Worm (Caenorhabditis elegans): ENCODE data around the gene nlp-70.

DNA sequence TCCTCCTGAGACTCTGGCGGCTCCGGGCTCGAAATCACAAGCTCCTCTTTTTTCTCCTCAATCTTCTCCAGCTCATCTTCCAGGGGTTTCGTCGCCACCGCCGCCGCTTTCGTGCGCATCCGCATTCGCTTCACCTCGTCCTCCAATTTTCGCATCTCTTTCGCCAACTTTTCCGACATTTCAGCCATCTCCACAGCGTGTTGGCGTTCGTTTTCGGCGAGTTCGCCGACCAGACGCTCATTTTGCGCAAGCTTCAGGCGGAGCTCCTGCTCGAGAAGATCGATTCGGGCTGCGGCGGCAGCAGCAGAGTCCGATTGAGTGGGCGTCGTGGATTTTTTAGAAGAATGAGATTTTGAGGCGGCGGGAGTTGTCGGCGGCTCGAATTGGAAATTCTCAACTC is 30.5 kb upstream of the nlp-70 start:
- TF ChIP-seq T22C8.4 (GFP tag; IDR thresholded peaks at IDR 0.05), result no peak
- TF ChIP-seq flt-1 (GFP tag; IDR thresholded peaks at IDR 0.05), result no peak
- TF ChIP-seq med-1 (GFP tag; optimal IDR thresholded peaks at IDR 0.05; ENCODE audit: insufficient read depth), result no peak
- TF ChIP-seq cog-1 (tag; optimal IDR thresholded peaks at IDR 0.05), result no peak
- TF ChIP-seq ztf-23 (GFP tag; IDR thresholded peaks at IDR 0.05), result no peak
- TF ChIP-seq tab-1 (GFP tag; IDR thresholded peaks at IDR 0.05), result no peak
- no peak for TF ChIP-seq ztf-29 (GFP tag; IDR thresholded peaks at IDR 0.05)
